Worm (Caenorhabditis elegans) whole organism, L1 larva: Measurements from ENCODE around the gene cfim-2.

Experiments
- C16A3.4 ChIP-seq: fragments of 150-350 bp; optimal IDR thresholded peaks from 2 replicates; lab custom pipeline; 2014; ENCODE audit warnings: missing biosample characterization, missing genetic modification characterization
- blmp-1 ChIP-seq: fragments of 150-350 bp; optimal IDR thresholded peaks from 2 replicates; lab custom pipeline; 2014; ENCODE audit warnings: missing biosample characterization, missing genetic modification characterization
- ceh-8 ChIP-seq: fragments of 200-800 bp; sonication (Bioruptor generic); optimal IDR thresholded peaks from 2 replicates; lab custom pipeline; 2018; ENCODE audit warnings: mild to moderate bottlenecking, missing genetic modification characterization, moderate library complexity, missing compliant biosample characterization
- ceh-82 ChIP-seq, 3 experiments: fragments of 150-350 bp in 1 of 3; sonication (generic microtip) in 2 of 3; optimal IDR thresholded peaks; 2 replicates each; lab custom pipeline; 2014 to 2017; ENCODE audit warnings: missing biosample characterization in 3 of 3, missing genetic modification characterization in 3 of 3
- ceh-88 ChIP-seq: fragments of 200-800 bp; sonication (Bioruptor generic); IDR thresholded peaks from 2 replicates; pipeline ENCODE4 v1.3.6; 2022; ENCODE audit warnings: missing genetic modification characterization, missing compliant biosample characterization
- ceh-90 ChIP-seq: sonication (generic microtip); optimal IDR thresholded peaks from 2 replicates; lab custom pipeline; 2016; ENCODE audit warnings: missing genetic modification characterization, missing compliant biosample characterization
- dsc-1 ChIP-seq: sonication (generic microtip); optimal IDR thresholded peaks from 2 replicates; lab custom pipeline; 2016; ENCODE audit warnings: mild to moderate bottlenecking, missing genetic modification characterization, missing compliant biosample characterization
- efl-1 ChIP-seq, 4 experiments: fragments of 150-350 bp; optimal IDR thresholded peaks in 3 of 4; peaks in 1 of 4; 1 replicate in 1 of 4; 2 replicates in 3 of 4; lab custom pipeline; 2014; ENCODE audit warnings: missing biosample characterization in 2 of 4, missing genetic modification characterization in 2 of 4, missing genetic modification reagents in 2 of 4
- egl-13 ChIP-seq: sonication (generic microtip); optimal IDR thresholded peaks from 2 replicates; lab custom pipeline; 2016; ENCODE audit warnings: missing genotype, missing genetic modification reagents, missing genetic modification characterization, missing compliant biosample characterization
- elt-2 ChIP-seq: sonication (generic microtip); optimal IDR thresholded peaks from 2 replicates; lab custom pipeline; 2016; ENCODE audit warnings: missing genetic modification characterization, mild to moderate bottlenecking, inconsistent platforms, missing compliant biosample characterization, missing genetic modification reagents
- elt-3 ChIP-seq, 6 experiments: fragments of 150-350 bp in 1 of 6; sonication (generic microtip); optimal IDR thresholded peaks; 2 replicates each; lab custom pipeline; 2017 to 2018; ENCODE audit warnings: missing biosample characterization in 6 of 6, missing genetic modification characterization in 6 of 6, inconsistent platforms in 1 of 6
- fkh-4 ChIP-seq: sonication (generic microtip); optimal IDR thresholded peaks from 2 replicates; lab custom pipeline; 2016; ENCODE audit warnings: missing compliant biosample characterization, missing genetic modification characterization, borderline replicate concordance
- fkh-8 ChIP-seq: sonication (generic microtip); optimal IDR thresholded peaks from 2 replicates; lab custom pipeline; 2016; ENCODE audit warnings: mild to moderate bottlenecking, missing genetic modification characterization, missing compliant biosample characterization
- fos-1 ChIP-seq: fragments of 150-350 bp; optimal IDR thresholded peaks from 2 replicates; lab custom pipeline; 2014; ENCODE audit warnings: missing biosample characterization, missing genetic modification characterization
- lin-14 ChIP-seq: fragments of 200-800 bp; sonication (Bioruptor generic); optimal IDR thresholded peaks from 2 replicates; lab custom pipeline; 2018; ENCODE audit warnings: mild to moderate bottlenecking, missing genetic modification characterization, moderate library complexity, missing compliant biosample characterization
- lin-35 ChIP-seq, 2 experiments: fragments of 150-350 bp; optimal IDR thresholded peaks; 2 replicates each; lab custom pipeline; 2014; ENCODE audit warnings: missing biosample characterization in 2 of 2, missing genetic modification characterization in 2 of 2, missing genetic modification reagents in 2 of 2
- lsy-2 ChIP-seq, 2 experiments: fragments of 150-350 bp; optimal IDR thresholded peaks; 2 replicates each; lab custom pipeline; 2014; ENCODE audit warnings: missing biosample characterization in 2 of 2, missing genetic modification characterization in 2 of 2
- mdl-1 ChIP-seq, 2 experiments: fragments of 150-350 bp; optimal IDR thresholded peaks; 2 replicates each; lab custom pipeline; 2014 to 2017; ENCODE audit warnings: missing biosample characterization in 2 of 2, missing genetic modification characterization in 2 of 2, inconsistent platforms in 1 of 2
- nhr-12 ChIP-seq: sonication (generic microtip); optimal IDR thresholded peaks from 2 replicates; lab custom pipeline; 2017; ENCODE audit warnings: missing biosample characterization, missing genetic modification characterization
- nhr-19 ChIP-seq: fragments of 200-800 bp; sonication (Bioruptor generic); conservative IDR thresholded peaks from 2 replicates; pipeline ENCODE4 v1.3.6; 2022; ENCODE audit warnings: missing genetic modification characterization, missing compliant biosample characterization
- nhr-28 ChIP-seq: fragments of 150-350 bp; optimal IDR thresholded peaks from 2 replicates; lab custom pipeline; 2014; ENCODE audit warnings: missing biosample characterization, missing genetic modification characterization
- nhr-47 ChIP-seq: sonication (generic microtip); optimal IDR thresholded peaks from 2 replicates; lab custom pipeline; 2016; ENCODE audit warnings: mild to moderate bottlenecking, missing genetic modification characterization, moderate library complexity, missing compliant biosample characterization
- nhr-71 ChIP-seq: sonication (generic microtip); optimal IDR thresholded peaks from 2 replicates; lab custom pipeline; 2016; ENCODE audit warnings: mild to moderate bottlenecking, missing genetic modification characterization, moderate library complexity, missing compliant biosample characterization
- nhr-84 ChIP-seq: sonication (generic microtip); optimal IDR thresholded peaks from 2 replicates; lab custom pipeline; 2017; ENCODE audit warnings: missing biosample characterization, missing genetic modification characterization
- nhr-85 ChIP-seq: sonication (generic microtip); peaks from one replicate; lab custom pipeline; 2016; ENCODE audit warnings: missing genetic modification characterization, inconsistent platforms, missing compliant biosample characterization
- pax-3 ChIP-seq: fragments of 200-800 bp; sonication (Bioruptor generic); optimal IDR thresholded peaks from 2 replicates; lab custom pipeline; 2018; ENCODE audit warnings: mild to moderate bottlenecking, missing genetic modification characterization, moderate library complexity, missing compliant biosample characterization
- pqm-1 ChIP-seq: sonication (generic microtip); optimal IDR thresholded peaks from 3 replicates; lab custom pipeline; 2017; ENCODE audit warnings: missing biosample characterization, missing genetic modification characterization
- rnt-1 ChIP-seq: sonication (generic microtip); optimal IDR thresholded peaks from 2 replicates; lab custom pipeline; 2016; ENCODE audit warnings: mild to moderate bottlenecking, missing genetic modification characterization, moderate library complexity, missing compliant biosample characterization
- skn-1 ChIP-seq: fragments of 150-350 bp; optimal IDR thresholded peaks from 2 replicates; lab custom pipeline; 2014; ENCODE audit warnings: missing biosample characterization, missing genetic modification characterization
- snpc-4 ChIP-seq: fragments of 150-350 bp; optimal IDR thresholded peaks from 2 replicates; lab custom pipeline; 2014; ENCODE audit warnings: missing biosample characterization, missing genetic modification characterization
- snu-23 ChIP-seq: sonication (generic microtip); optimal IDR thresholded peaks from 2 replicates; lab custom pipeline; 2016; ENCODE audit warnings: missing genetic modification characterization, missing compliant biosample characterization
- sox-4 ChIP-seq: sonication (generic microtip); optimal IDR thresholded peaks from 2 replicates; lab custom pipeline; 2016; ENCODE audit warnings: missing genetic modification characterization, missing compliant biosample characterization
- swsn-7 ChIP-seq: sonication (generic microtip); optimal IDR thresholded peaks from 2 replicates; lab custom pipeline; 2016; ENCODE audit warnings: missing genetic modification characterization, missing compliant biosample characterization
- tbx-2 ChIP-seq: sonication (generic microtip); optimal IDR thresholded peaks from 2 replicates; lab custom pipeline; 2016; ENCODE audit warnings: missing genetic modification characterization, missing compliant biosample characterization
- unc-86 ChIP-seq: sonication (generic microtip); optimal IDR thresholded peaks from 2 replicates; lab custom pipeline; 2016; ENCODE audit warnings: missing genetic modification characterization, missing compliant biosample characterization
- unc-98 ChIP-seq: fragments of 200-800 bp; sonication (Bioruptor generic); IDR thresholded peaks from 2 replicates; pipeline ENCODE4 v1.3.6; 2022; ENCODE audit warnings: missing genetic modification characterization, missing compliant biosample characterization

The cfim-2 gene

DNA sequence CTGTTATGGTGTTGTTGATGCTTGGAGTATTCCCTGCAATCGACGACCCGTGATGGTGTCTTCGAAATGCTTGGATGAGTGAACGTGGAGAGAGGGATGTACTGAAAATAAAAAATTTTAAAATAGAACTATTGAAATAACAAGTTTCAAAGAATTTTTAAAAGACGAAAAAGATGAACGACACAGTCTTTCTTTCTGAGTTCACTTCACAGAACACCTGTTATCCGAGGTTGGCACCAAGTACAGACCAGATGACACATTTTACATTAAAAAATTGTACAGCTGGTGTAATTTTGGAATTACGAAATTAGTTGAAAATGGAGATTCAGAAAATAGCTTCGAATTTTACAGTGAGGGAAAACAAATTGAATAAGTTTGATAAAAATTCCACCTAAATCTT is 7.3 kb upstream of the cfim-2 start, which contains the start of gene rap-1:
Gene rap-1 (minus strand): TSS at position 101 of the 400 bp plus-strand sequence.
- TF ChIP-seq elt-2 (tag; lab: Kevin White, UChicago) (no peak), snpc-4 (no peak), efl-1 (optimal IDR thresholded peaks at IDR 0.05; lab: Kevin White, UChicago) (no peak), efl-1 (GFP tag; optimal IDR thresholded peaks at IDR 0.05 in 1 of 2; lab: Kevin White, UChicago) (peak in 1 of 2 experiments; percentile 74)
- TF ChIP-seq, all 84 proteins: peak for 1

DNA sequence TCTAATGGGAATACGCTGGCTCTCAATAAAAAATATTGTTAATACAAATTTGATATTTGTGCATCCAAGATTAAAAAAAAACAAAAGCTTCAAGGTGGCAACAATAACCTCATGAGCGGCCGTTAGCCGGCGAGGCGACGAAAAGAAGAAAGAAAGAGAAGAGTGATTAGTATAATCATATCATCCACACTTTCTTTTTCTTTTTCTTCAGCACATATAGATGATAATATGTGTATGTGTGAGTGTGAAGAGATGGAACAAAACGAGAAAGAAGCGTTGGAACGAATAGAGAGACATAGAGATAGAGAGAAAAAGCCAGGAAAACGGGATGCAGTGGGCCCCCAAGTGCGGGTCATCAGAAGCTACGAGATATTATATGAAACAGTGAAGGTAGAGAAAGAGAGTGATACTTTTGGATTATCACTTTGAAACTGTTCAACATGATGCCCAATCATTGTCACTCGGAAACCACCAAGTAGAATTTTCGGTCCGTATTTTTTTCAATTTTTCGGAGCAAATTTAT is 5.8 kb upstream of the cfim-2 start:
- TF ChIP-seq pqm-1 (tag; lab: Kevin White, UChicago): no peak
- peak; percentile 66 for TF ChIP-seq lin-14
- TF ChIP-seq skn-1 (tag; lab: Kevin White, UChicago): peak; percentile 22
- no peak for TF ChIP-seq C16A3.4
- 0 out of 2 replicates have a peak, but pooled peaks have one; percentile 26 for TF ChIP-seq nhr-19 (GFP tag; lab: Robert Waterston, UW)
- peak; percentile 31 for TF ChIP-seq snu-23
- no peak for TF ChIP-seq elt-2 (tag; lab: Kevin White, UChicago)
- peak; percentile 2 for TF ChIP-seq swsn-7 (tag; lab: Kevin White, UChicago)
- TF ChIP-seq lin-35 (GFP tag; optimal IDR thresholded peaks at IDR 0.05; lab: Kevin White, UChicago): no peak
- peak; percentile 43 for TF ChIP-seq nhr-71 (tag; lab: Kevin White, UChicago)
- TF ChIP-seq ceh-82 (tag; optimal IDR thresholded peaks at IDR 0.05; lab: Kevin White, UChicago): peak in 1 of 3 experiments; percentile 5
- peak; percentile 52 for TF ChIP-seq rnt-1 (tag; lab: Kevin White, UChicago)
- no peak for TF ChIP-seq tbx-2 (tag; lab: Kevin White, UChicago)
- TF ChIP-seq lsy-2 (tag; optimal IDR thresholded peaks at IDR 0.05; lab: Kevin White, UChicago): peak in 1 of 2 experiments; percentile 40
- no peak for TF ChIP-seq ceh-88
- TF ChIP-seq efl-1 (optimal IDR thresholded peaks at IDR 0.05; lab: Kevin White, UChicago): peak; percentile 13
- peak in 1 of 2 experiments; percentile 56 for TF ChIP-seq efl-1 (GFP tag; optimal IDR thresholded peaks at IDR 0.05 in 1 of 2; lab: Kevin White, UChicago)
- TF ChIP-seq nhr-12 (tag; lab: Kevin White, UChicago): no peak
- no peak for TF ChIP-seq sox-4 (tag; lab: Kevin White, UChicago)
- TF ChIP-seq nhr-47 (tag; lab: Kevin White, UChicago): peak; percentile 26
- TF ChIP-seq blmp-1 (tag; lab: Kevin White, UChicago): peak; percentile 79
- no peak for TF ChIP-seq nhr-28 (tag; lab: Kevin White, UChicago)
- TF ChIP-seq ceh-8 (GFP tag; lab: Kevin White, UChicago): no peak
- no peak for TF ChIP-seq snpc-4
- no peak for TF ChIP-seq unc-98 (GFP tag; lab: Robert Waterston, UW)

DNA sequence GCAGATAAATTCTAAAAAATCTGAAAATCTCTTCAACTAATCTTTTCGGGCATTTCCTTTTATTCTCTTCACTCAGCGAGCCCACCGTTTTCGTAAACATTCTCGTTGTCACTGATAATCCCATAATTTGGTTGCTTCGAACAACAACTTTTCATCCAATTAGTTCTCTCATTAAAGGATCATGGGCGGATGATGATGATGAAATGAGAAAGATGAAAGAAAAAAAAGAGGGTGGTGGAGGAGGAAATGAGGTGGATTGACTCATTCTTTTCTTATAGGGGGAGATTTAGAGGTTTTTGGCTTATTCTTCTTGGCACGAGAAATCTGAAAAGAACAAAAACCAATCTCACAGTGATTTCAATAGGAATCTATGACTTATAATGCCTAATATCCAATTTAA is 5.0 kb upstream of the cfim-2 start:
- TF ChIP-seq unc-86 (tag; lab: Kevin White, UChicago) (no peak), pax-3 (tag; lab: Kevin White, UChicago) (peak; percentile 52), lin-14 (peak; percentile 23), fkh-4 (tag; lab: Kevin White, UChicago) (peak; percentile 20), nhr-71 (tag; lab: Kevin White, UChicago) (peak; percentile 17), mdl-1 (tag; optimal IDR thresholded peaks at IDR 0.05; lab: Kevin White, UChicago) (no peak), egl-13 (tag; lab: Kevin White, UChicago) (peak; percentile 7), nhr-84 (tag; lab: Kevin White, UChicago) (no peak), ceh-90 (tag; lab: Kevin White, UChicago) (no peak), dsc-1 (tag; lab: Kevin White, UChicago) (peak; percentile 99), lsy-2 (tag; optimal IDR thresholded peaks at IDR 0.05; lab: Kevin White, UChicago) (peak in 1 of 2 experiments; percentile 17), nhr-85 (peak; percentile 61), fkh-8 (tag; lab: Kevin White, UChicago) (peak; percentile 42), elt-3 (tag; optimal IDR thresholded peaks at IDR 0.05; lab: Kevin White, UChicago) (no peak), fos-1 (peak; percentile 9)
